Worm (Caenorhabditis elegans) whole organism, mixed stage, embryonic: Measurements from ENCODE around the gene ent-2.

ENCODE experiments used
- elt-1 ChIP-seq: sonication (generic microtip); optimal IDR thresholded peaks from 2 replicates; lab custom pipeline; 2017; ENCODE audit warnings: missing genetic modification characterization, mild to moderate bottlenecking, missing compliant biosample characterization, antibody characterized with exemption, moderate library complexity, borderline replicate concordance; ENCODE audit not compliant: insufficient read depth
- lsy-2 ChIP-seq: fragments of 150-350 bp; optimal IDR thresholded peaks from 2 replicates; lab custom pipeline; 2014; ENCODE audit warnings: missing biosample characterization, missing genetic modification characterization
- mab-5 ChIP-seq: fragments of 150-350 bp; optimal IDR thresholded peaks from 2 replicates; lab custom pipeline; 2014; ENCODE audit warnings: missing biosample characterization, missing genetic modification characterization
- nhr-76 ChIP-seq: sonication (generic microtip); optimal IDR thresholded peaks from 2 replicates; lab custom pipeline; 2017; ENCODE audit warnings: missing biosample characterization, missing genetic modification characterization
- sem-2 ChIP-seq: fragments of 200-800 bp; sonication (Bioruptor generic); optimal IDR thresholded peaks from 2 replicates; lab custom pipeline; 2018; ENCODE audit warnings: mild to moderate bottlenecking, missing genetic modification characterization, missing compliant biosample characterization

DNA sequence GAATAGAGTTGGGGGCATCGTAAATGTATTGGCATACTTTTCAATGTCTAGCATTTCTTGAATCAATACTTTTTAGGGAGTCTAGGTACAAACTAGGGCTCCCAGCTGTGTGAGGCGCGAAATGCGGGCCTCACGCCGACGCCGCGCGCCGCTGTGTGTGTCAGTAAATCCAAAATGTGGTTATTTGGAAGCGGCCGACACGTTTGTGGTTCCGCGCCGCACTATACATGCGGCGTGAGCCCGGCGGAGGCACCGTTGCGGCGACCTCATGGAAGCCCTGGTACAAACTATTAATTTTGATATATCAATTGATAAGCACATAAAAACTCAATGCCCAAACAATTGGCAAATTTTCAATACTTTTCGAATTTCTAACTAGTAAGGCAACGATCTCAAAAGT is 14.7 kb upstream of the ent-2 start:
- TF ChIP-seq lsy-2, result no peak
- TF ChIP-seq mab-5 (tag; lab: Kevin White, UChicago), result no peak
- no peak for TF ChIP-seq sem-2 (GFP tag; lab: Kevin White, UChicago)
- no peak for TF ChIP-seq nhr-76 (tag; lab: Kevin White, UChicago)
- no peak for TF ChIP-seq elt-1
